Worm (Caenorhabditis elegans) whole organism, L2 larva: ENCODE data around the gene T21C12.8.

Source experiments
- R02D3.7 ChIP-seq: fragments of 150-350 bp; optimal IDR thresholded peaks from 2 replicates; lab custom pipeline; 2014; ENCODE audit warnings: missing biosample characterization, missing genetic modification characterization
- dmd-4 ChIP-seq: sonication (generic microtip); optimal IDR thresholded peaks from 2 replicates; lab custom pipeline; 2017; ENCODE audit warnings: missing biosample characterization, missing genetic modification characterization
- mab-5 ChIP-seq: fragments of 150-350 bp; optimal IDR thresholded peaks from 2 replicates; lab custom pipeline; 2014; ENCODE audit warnings: missing biosample characterization, missing genetic modification characterization
- nhr-237 ChIP-seq: fragments of 150-350 bp; optimal IDR thresholded peaks from 2 replicates; lab custom pipeline; 2014; ENCODE audit warnings: missing biosample characterization, missing genetic modification characterization
- unc-39 ChIP-seq: fragments of 150-350 bp; optimal IDR thresholded peaks from 2 replicates; lab custom pipeline; 2014; ENCODE audit warnings: missing biosample characterization, missing genetic modification characterization

ce11 chrIII:10536087-10536723, 16.6 kb downstream of the T21C12.8 start:
- TF ChIP-seq nhr-237 = no peak
- TF ChIP-seq dmd-4 (tag; lab: Kevin White, UChicago) = no peak
- no peak for TF ChIP-seq R02D3.7 (tag; lab: Kevin White, UChicago)
- no peak for TF ChIP-seq mab-5
- TF ChIP-seq unc-39 = no peak
